Worm (Caenorhabditis elegans) whole organism, young adult: ENCODE data around the gene M70.5.

Experiments used
- ama-1 ChIP-seq, 3 experiments: fragments of 150-350 bp in 1 of 3; sonication (generic microtip) in 2 of 3; optimal IDR thresholded peaks; 2 replicates each; lab custom pipeline; 2014 to 2018; ENCODE audit warnings: missing biosample characterization in 2 of 3, missing genetic modification characterization in 2 of 3, missing genetic modification reagents in 2 of 3
- efl-1 ChIP-seq: fragments of 150-350 bp; optimal IDR thresholded peaks from 2 replicates; lab custom pipeline; 2014; ENCODE audit warnings: missing biosample characterization, missing genetic modification reagents, missing genetic modification characterization
- egl-44 ChIP-seq: fragments of 200-800 bp; sonication (Bioruptor generic); IDR thresholded peaks from 2 replicates; pipeline ENCODE4 v1.3.6; 2022; ENCODE audit warnings: missing genetic modification reagents, missing genetic modification characterization, missing compliant biosample characterization
- mel-28 ChIP-seq: sonication (generic microtip); optimal IDR thresholded peaks from 2 replicates; lab custom pipeline; 2016; ENCODE audit warnings: borderline replicate concordance, mild to moderate bottlenecking, missing genetic modification characterization, missing compliant biosample characterization
- nfya-1 ChIP-seq: sonication (generic microtip); optimal IDR thresholded peaks from 2 replicates; lab custom pipeline; 2017; ENCODE audit warnings: antibody characterized with exemption, missing compliant biosample characterization, missing genetic modification characterization, borderline replicate concordance; ENCODE audit not compliant: insufficient read depth
- nhr-90 ChIP-seq: sonication (generic microtip); optimal IDR thresholded peaks from 2 replicates; lab custom pipeline; 2016; ENCODE audit warnings: missing genotype, mild to moderate bottlenecking, missing genetic modification characterization, missing compliant biosample characterization
- repo-1 ChIP-seq: sonication (generic microtip); optimal IDR thresholded peaks from 2 replicates; lab custom pipeline; 2017; ENCODE audit warnings: mild to moderate bottlenecking, missing genetic modification characterization, missing compliant biosample characterization
- sdz-38 ChIP-seq: sonication (generic microtip); optimal IDR thresholded peaks from 2 replicates; lab custom pipeline; 2016; ENCODE audit warnings: missing genotype, missing genetic modification characterization, missing compliant biosample characterization
- unc-62 ChIP-seq: fragments of 150-350 bp; optimal IDR thresholded peaks from 2 replicates; lab custom pipeline; 2014; ENCODE audit warnings: missing biosample characterization, missing genetic modification reagents, missing genetic modification characterization

ce11 chrIV:2320009-2320408 lies 44.6 kb upstream of the M70.5 start:
- no peak for TF ChIP-seq repo-1 (tag; lab: Kevin White, UChicago)
- no peak for TF ChIP-seq nhr-90 (tag; lab: Kevin White, UChicago)
- TF ChIP-seq unc-62, result no peak
- TF ChIP-seq efl-1 (GFP tag; lab: Kevin White, UChicago), result no peak
- TF ChIP-seq nfya-1 (tag; lab: Kevin White, UChicago), result no peak
- no peak for TF ChIP-seq sdz-38
- TF ChIP-seq egl-44 (GFP tag; lab: Robert Waterston, UW), result no peak
- no peak for TF ChIP-seq ama-1 (optimal IDR thresholded peaks at IDR 0.05; lab: Kevin White, UChicago)
- TF ChIP-seq ama-1 (GFP tag; optimal IDR thresholded peaks at IDR 0.05; lab: Kevin White, UChicago), result no peak
- no peak for TF ChIP-seq mel-28 (tag; lab: Kevin White, UChicago)
